Worm (Caenorhabditis elegans): ENCODE measurements around the gene nurf-1.

nurf-1 gene

DNA sequence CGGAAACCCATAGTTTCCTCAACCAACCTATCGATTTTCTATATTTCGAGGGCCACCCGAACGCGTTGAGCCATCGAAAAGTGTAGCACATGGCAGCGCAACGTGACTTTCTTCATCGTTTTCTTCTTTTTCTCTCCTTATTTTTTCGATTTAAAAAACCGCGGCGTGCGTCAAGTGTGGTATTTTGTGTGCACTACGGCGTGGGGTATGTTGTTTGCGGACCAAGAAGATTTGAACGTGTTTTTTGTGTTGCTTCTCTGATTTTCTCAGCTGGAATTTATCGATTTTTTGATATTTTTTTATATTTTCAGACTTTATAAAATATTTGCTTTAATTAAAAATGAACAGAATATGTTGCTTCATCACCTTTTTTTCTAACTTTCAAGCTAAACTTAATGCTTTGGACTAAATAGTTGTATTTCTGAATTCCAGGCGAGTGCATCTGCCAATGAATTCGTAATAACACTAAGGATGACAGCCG, 32.5 kb upstream of the nurf-1 start, which contains the start of the genes agl-1 and pfs-2:
TSS of gene agl-1 (minus strand) at position 178 of the 481 bp plus-strand sequence.
TSS of gene pfs-2 (plus strand) at position 431 of the 481 bp plus-strand sequence.
- TF ChIP-seq tlp-1 (tag; optimal IDR thresholded peaks at IDR 0.05) (no peak), ceh-63 (GFP tag; optimal IDR thresholded peaks at IDR 0.05) (no peak), unc-86 (tag; optimal IDR thresholded peaks at IDR 0.05) (peak; percentile 31), unc-62 (GFP tag; optimal IDR thresholded peaks at IDR 0.05) (no peak), fkh-4 (tag; optimal IDR thresholded peaks at IDR 0.05; ENCODE audit: borderline replicate concordance) (no peak), nhr-90 (tag; optimal IDR thresholded peaks at IDR 0.05; ENCODE audit: poor library complexity) (peak; percentile 52), efl-3 (GFP tag; optimal IDR thresholded peaks at IDR 0.05) (no peak), lsy-2 (tag; optimal IDR thresholded peaks at IDR 0.05) (peak; percentile 91 to 94), sup-37 (GFP tag; optimal IDR thresholded peaks at IDR 0.05) (no peak), unc-98 (GFP tag; IDR thresholded peaks at IDR 0.05) (no peak), egl-27 (tag; optimal IDR thresholded peaks at IDR 0.05) (no peak), xbp-1 (tag; optimal IDR thresholded peaks at IDR 0.05) (peak; percentile 66), mef-2 (tag; optimal IDR thresholded peaks at IDR 0.05) (no peak), ztf-4 (tag; optimal IDR thresholded peaks at IDR 0.05) (peak; percentile 16), vab-15 (tag; optimal IDR thresholded peaks at IDR 0.05) (no peak), C04F5.9 (tag; optimal IDR thresholded peaks at IDR 0.05) (peak; percentile 3), unc-30 (tag; optimal IDR thresholded peaks at IDR 0.05) (no peak), aly-2 (tag; optimal IDR thresholded peaks at IDR 0.05) (no peak), F16B12.6 (tag; optimal IDR thresholded peaks at IDR 0.05) (peak; percentile 97), unc-130 (tag; optimal IDR thresholded peaks at IDR 0.05) (peak; percentile 60), sptf-1 (tag; optimal IDR thresholded peaks at IDR 0.05) (no peak), nhr-20 (tag; optimal IDR thresholded peaks at IDR 0.05) (peak; percentile 56), lin-14 (GFP tag; optimal IDR thresholded peaks at IDR 0.05) (peak; percentile 80), mab-9 (GFP tag; IDR thresholded peaks at IDR 0.05) (no peak; the same call in 1 of the 2 replicates), zag-1 (tag; optimal IDR thresholded peaks at IDR 0.05) (no peak), ztf-11 (tag; optimal IDR thresholded peaks at IDR 0.05) (peak in 1 of 2 experiments; percentile 26), ets-5 (GFP tag; IDR thresholded peaks at IDR 0.05) (no peak), nhr-12 (tag; optimal IDR thresholded peaks at IDR 0.05) (no peak), nhr-71 (tag; optimal IDR thresholded peaks at IDR 0.05) (peak; percentile 83), mep-1 (tag; optimal IDR thresholded peaks at IDR 0.05) (peak; percentile 82), lir-3 (tag; optimal IDR thresholded peaks at IDR 0.05; ENCODE audit: poor library complexity) (no peak), nhr-77 (tag; optimal IDR thresholded peaks at IDR 0.05) (peak; percentile 73), blmp-1 (tag; optimal IDR thresholded peaks at IDR 0.05) (no peak), ceh-82 (tag; optimal IDR thresholded peaks at IDR 0.05) (peak; percentile 43 to 81 (median 65)), tbx-2 (tag; optimal IDR thresholded peaks at IDR 0.05) (peak; percentile 69), skn-1 (tag; optimal IDR thresholded peaks at IDR 0.05) (peak; percentile 84), elt-2 (tag; optimal IDR thresholded peaks at IDR 0.05) (no peak), nhr-47 (tag; optimal IDR thresholded peaks at IDR 0.05) (peak; percentile 80), sox-4 (tag; optimal IDR thresholded peaks at IDR 0.05) (no peak), nhr-76 (tag; optimal IDR thresholded peaks at IDR 0.05) (no peak), snpc-4 (tag; optimal IDR thresholded peaks at IDR 0.05) (peak; percentile 56), nhr-19 (GFP tag; conservative IDR thresholded peaks at IDR 0.05) (peak; percentile 71), irx-1 (tag; optimal IDR thresholded peaks at IDR 0.05) (peak; percentile 63), elt-3 (tag; optimal IDR thresholded peaks at IDR 0.05) (peak in 1 of 6 experiments; percentile 34), Y116A8C.19 (tag; optimal IDR thresholded peaks at IDR 0.05; ENCODE audit: borderline replicate concordance) (no peak), lin-35 (GFP tag; optimal IDR thresholded peaks at IDR 0.05) (peak; percentile 89 to 96), hlh-4 (tag; optimal IDR thresholded peaks at IDR 0.05) (no peak), ama-1 (optimal IDR thresholded peaks at IDR 0.05) (no peak), mdl-1 (tag; optimal IDR thresholded peaks at IDR 0.05) (peak in 1 of 2 experiments; percentile 84), aha-1 (tag; optimal IDR thresholded peaks at IDR 0.05) (no peak), nhr-237 (tag; optimal IDR thresholded peaks at IDR 0.05) (no peak), nhr-28 (tag; optimal IDR thresholded peaks at IDR 0.05) (no peak), ces-1 (GFP tag; optimal IDR thresholded peaks at IDR 0.05) (no peak), lin-13 (GFP tag; optimal IDR thresholded peaks at IDR 0.05) (peak; percentile 30)

Measured in whole organism, L1 larva.